Fruit fly (Drosophila melanogaster) S2 (cell line): ENCODE measurements around the gene CalpC.

ENCODE experiments used
- CG8478 ChIP-seq: fragments of >200 bp; optimal IDR thresholded peaks from 2 replicates; lab custom pipeline; 2018
- CTCF ChIP-seq, 2 experiments: fragments of >200 bp; optimal IDR thresholded peaks; 2 replicates each; lab custom pipeline; 2018

- TF ChIP-seq CTCF (optimal IDR thresholded peaks at IDR 0.05; lab: Kevin White, UChicago) (no peak), CG8478 (no peak)
Observed at dm6 chrX:16335107-16335642, 9.6 kb downstream of the CalpC start.
